Worm (Caenorhabditis elegans): ENCODE results near the gene wrt-3.

DNA sequence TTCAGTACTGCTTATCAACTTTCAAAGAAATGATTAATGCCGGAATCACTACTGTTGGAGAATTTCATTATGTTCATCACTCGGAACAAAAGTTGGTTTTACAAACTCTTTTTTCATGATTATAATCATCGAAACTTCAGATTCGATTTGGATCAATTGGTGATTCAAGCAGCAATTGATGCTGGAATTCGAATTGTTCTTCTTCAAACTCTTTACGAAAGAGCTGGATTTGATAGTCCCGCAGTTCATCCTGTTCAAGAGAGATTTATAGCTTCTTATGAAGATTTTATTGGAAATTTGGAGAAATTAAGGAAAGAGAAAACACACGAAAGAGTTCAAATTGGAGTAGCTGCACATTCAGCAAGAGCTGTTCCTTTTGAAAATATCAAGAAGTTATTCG lies 25.4 kb downstream of the wrt-3 start:
- TF ChIP-seq hnd-1 (tag; optimal IDR thresholded peaks at IDR 0.05) (no peak), ama-1 (optimal IDR thresholded peaks at IDR 0.05) (no peak), flt-1 (GFP tag; IDR thresholded peaks at IDR 0.05) (no peak), B0310.2 (tag; optimal IDR thresholded peaks at IDR 0.05) (no peak), tbx-11 (GFP tag; IDR thresholded peaks at IDR 0.05) (no peak)

All from whole organism, early embryonic.